Worm (Caenorhabditis elegans) whole organism, mixed stage, embryonic: ENCODE data around the gene nlp-13.

Experiments
- elt-3 ChIP-seq: fragments of 150-350 bp; optimal IDR thresholded peaks from 2 replicates; lab custom pipeline; 2014; ENCODE audit warnings: missing biosample characterization, missing genetic modification characterization
- lin-13 ChIP-seq: fragments of 150-350 bp; optimal IDR thresholded peaks from 2 replicates; lab custom pipeline; 2014; ENCODE audit warnings: missing biosample characterization, missing genetic modification characterization
- ztf-11 ChIP-seq: fragments of 150-350 bp; optimal IDR thresholded peaks from 2 replicates; lab custom pipeline; 2014; ENCODE audit warnings: missing biosample characterization, missing genetic modification characterization

- TF ChIP-seq ztf-11 (no peak), lin-13 (tag; lab: Kevin White, UChicago) (no peak), elt-3 (tag; lab: Kevin White, UChicago) (no peak)
Observed at ce11 chrV:4199185-4199584, 37.0 kb upstream of the nlp-13 start, which contains the start of gene rpac-40.
